Fruit fly (Drosophila melanogaster): ENCODE results near the gene RpS4.
A peak's percentile ranks its signal among the peaks of the same experiment; 100 is the strongest.

DNA sequence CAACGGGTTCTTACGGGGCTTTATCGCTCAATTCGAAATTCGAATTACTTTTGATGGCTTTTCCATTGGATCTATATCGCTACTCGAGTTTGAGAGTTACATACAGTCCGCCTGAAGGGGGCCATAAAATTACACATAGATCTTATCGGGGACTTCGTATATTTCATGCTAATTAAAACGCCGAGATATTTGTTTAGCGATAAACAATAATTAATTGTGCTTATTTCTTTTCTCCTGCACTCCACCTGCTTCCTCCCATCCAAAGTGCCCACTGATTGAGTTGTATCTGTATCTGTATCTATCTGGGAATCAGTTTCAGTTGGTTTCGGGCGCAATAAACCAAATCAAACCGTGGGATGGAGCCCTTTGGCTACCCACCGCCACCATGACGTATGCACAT, 24.1 kb downstream of the RpS4 start:
- TF ChIP-seq sqz (GFP tag; optimal IDR thresholded peaks at IDR 0.05) (no peak), zfh1 (GFP tag; IDR thresholded peaks at IDR 0.05) (no peak), z (GFP tag; IDR thresholded peaks at IDR 0.05) (no peak), zen2 (GFP tag; IDR thresholded peaks at IDR 0.05; ENCODE audit: partially characterized antibody) (no peak), Sox102F (GFP tag; optimal IDR thresholded peaks at IDR 0.05) (no peak), pan (optimal IDR thresholded peaks at IDR 0.05) (no peak), pan (GFP tag; optimal IDR thresholded peaks at IDR 0.05 in 1 of 2, IDR thresholded peaks at IDR 0.05 in 1 of 2) (no peak), CkIIα-i1 (GFP tag; IDR thresholded peaks at IDR 0.05) (no peak), H15 (GFP tag; IDR thresholded peaks at IDR 0.05) (no peak), ham (GFP tag; IDR thresholded peaks at IDR 0.05) (no peak), Adf1 (GFP tag; IDR thresholded peaks at IDR 0.05) (no peak), CG11695 (GFP tag; IDR thresholded peaks at IDR 0.05) (no peak), usp (GFP tag; optimal IDR thresholded peaks at IDR 0.05) (no peak), CG7357 (GFP tag; IDR thresholded peaks at IDR 0.05) (no peak), Awh (GFP tag; IDR thresholded peaks at IDR 0.05) (peak; percentile 52; the same call in 1 of the 2 replicates)
